Worm (Caenorhabditis elegans) whole organism, mixed stage, embryonic: Measurements from ENCODE around the gene K08H2.7.

Experiments used
- blmp-1 ChIP-seq: fragments of 150-350 bp; optimal IDR thresholded peaks from 2 replicates; lab custom pipeline; 2014; ENCODE audit warnings: missing biosample characterization, missing genetic modification characterization
- snpc-4 ChIP-seq: fragments of 150-350 bp; optimal IDR thresholded peaks from 2 replicates; lab custom pipeline; 2014; ENCODE audit warnings: missing biosample characterization, missing genetic modification characterization
- ztf-11 ChIP-seq: fragments of 150-350 bp; optimal IDR thresholded peaks from 2 replicates; lab custom pipeline; 2014; ENCODE audit warnings: missing biosample characterization, missing genetic modification characterization

DNA sequence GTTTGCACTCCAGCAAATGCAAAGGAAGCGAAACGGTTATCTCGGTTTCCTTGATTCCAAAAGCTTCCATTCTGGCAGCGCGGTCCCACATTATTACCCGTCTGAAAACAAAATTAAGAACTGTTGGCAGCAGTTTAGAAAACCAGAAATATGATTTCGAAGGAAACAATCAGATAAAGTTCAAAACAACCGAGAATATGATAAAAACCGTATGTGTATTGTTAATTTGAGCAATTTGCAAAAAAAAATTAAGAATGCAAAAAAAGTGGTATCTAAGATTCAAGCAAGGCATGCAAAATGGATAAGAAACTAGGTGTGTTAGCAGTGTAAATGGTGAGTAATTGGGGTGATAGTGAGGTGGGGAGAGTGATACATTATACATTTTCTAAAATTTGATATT lies 40.5 kb upstream of the K08H2.7 start, which contains the start of gene R04D3.4:
- no peak for TF ChIP-seq snpc-4 (tag; lab: Kevin White, UChicago)
- no peak for TF ChIP-seq ztf-11 (tag; lab: Kevin White, UChicago)
- no peak for TF ChIP-seq blmp-1 (tag; lab: Kevin White, UChicago)
